Fruit fly (Drosophila melanogaster): Measurements from ENCODE around the gene Meltrin.

Gene Meltrin

DNA sequence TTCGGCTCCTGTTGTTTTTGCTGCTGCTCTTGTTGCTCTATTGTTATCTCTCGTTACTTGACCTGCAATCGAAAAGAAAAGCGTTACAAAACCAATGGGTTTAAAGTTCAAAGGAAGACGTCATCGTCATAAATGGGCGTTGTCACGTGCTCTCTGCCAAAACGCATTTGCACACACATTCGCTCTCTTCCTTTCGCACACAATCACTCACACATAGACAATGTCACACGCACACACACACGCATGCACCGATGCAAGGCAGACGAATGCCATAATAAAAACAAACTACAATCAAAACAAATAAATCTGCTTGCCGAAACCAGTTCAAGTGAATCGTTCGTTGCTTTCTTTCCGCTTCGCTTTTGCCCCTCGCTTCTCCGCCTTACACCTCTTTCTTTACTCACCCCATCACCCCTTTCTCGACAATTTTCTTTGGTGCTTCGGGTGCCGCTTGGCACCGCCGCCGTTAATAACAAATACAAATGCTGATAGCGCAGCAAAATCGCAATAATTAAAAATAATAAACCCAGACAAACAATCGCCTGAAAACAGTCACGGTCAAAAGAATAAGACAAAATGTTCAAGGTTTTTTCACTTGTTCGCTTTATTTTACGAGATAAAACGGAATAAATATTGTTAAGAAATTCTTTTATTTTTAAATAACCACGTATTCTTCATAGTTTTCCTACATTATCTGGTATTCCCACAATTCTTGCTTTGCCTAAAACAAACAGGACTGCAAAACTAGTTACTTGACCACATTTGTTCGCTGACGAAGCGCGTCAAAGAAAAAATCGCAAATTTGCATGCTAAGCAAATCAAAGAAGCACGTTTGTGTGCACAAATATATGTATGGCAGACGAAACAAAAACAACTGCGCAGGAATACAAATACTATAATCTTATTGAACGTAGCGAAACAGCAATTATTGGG is 47.5 kb downstream of the Meltrin start (continued):
- TF ChIP-seq CG31365 (tag; optimal IDR thresholded peaks at IDR 0.05) (no peak), CG12769 (tag; optimal IDR thresholded peaks at IDR 0.05) (no peak), tx (GFP tag; optimal IDR thresholded peaks at IDR 0.05) (no peak), otp (GFP tag; IDR thresholded peaks at IDR 0.05) (no peak), prd (optimal IDR thresholded peaks at IDR 0.05) (no peak), prd (GFP tag; IDR thresholded peaks at IDR 0.05) (no peak), stwl (tag; optimal IDR thresholded peaks at IDR 0.05) (no peak), bab2 (GFP tag; optimal IDR thresholded peaks at IDR 0.05) (peak; percentile 24), CG1792 (GFP tag; optimal IDR thresholded peaks at IDR 0.05) (peak; percentile 18), CG7556 (GFP tag; optimal IDR thresholded peaks at IDR 0.05) (peak; percentile 43), CG3281 (GFP tag; optimal IDR thresholded peaks at IDR 0.05) (no peak), Atf3 (GFP tag; optimal IDR thresholded peaks at IDR 0.05) (no peak), zfh1 (GFP tag; IDR thresholded peaks at IDR 0.05) (no peak), pum (GFP tag; optimal IDR thresholded peaks at IDR 0.05) (no peak), Hr3 (GFP tag; optimal IDR thresholded peaks at IDR 0.05) (no peak), CG11085 (GFP tag; IDR thresholded peaks at IDR 0.05) (no peak), pnt (GFP tag; optimal IDR thresholded peaks at IDR 0.05) (no peak), CG13287 (GFP tag; IDR thresholded peaks at IDR 0.05; ENCODE audit: partially characterized antibody) (no peak), CG16779 (GFP tag; IDR thresholded peaks at IDR 0.05) (no peak), CG9215 (GFP tag; IDR thresholded peaks at IDR 0.05) (no peak), C15 (GFP tag; IDR thresholded peaks at IDR 0.05) (no peak), CG14710 (tag; optimal IDR thresholded peaks at IDR 0.05) (no peak), CG17829 (tag; optimal IDR thresholded peaks at IDR 0.05) (no peak), CG12391 (tag; optimal IDR thresholded peaks at IDR 0.05) (no peak), CG10267 (tag; optimal IDR thresholded peaks at IDR 0.05) (peak; percentile 4), CG4707 (GFP tag; optimal IDR thresholded peaks at IDR 0.05) (no peak), fd96Cb (tag; optimal IDR thresholded peaks at IDR 0.05) (no peak), Camta (GFP tag; optimal IDR thresholded peaks at IDR 0.05) (no peak), CG17328 (GFP tag; IDR thresholded peaks at IDR 0.05) (0 out of 2 replicates have a peak, but pooled peaks have one; percentile 7), mam (GFP tag; optimal IDR thresholded peaks at IDR 0.05) (no peak), tgo (GFP tag; IDR thresholded peaks at IDR 0.05) (no peak), CG8765 (GFP tag; IDR thresholded peaks at IDR 0.05) (no peak), bowl (GFP tag; IDR thresholded peaks at IDR 0.05) (no peak), fu2 (GFP tag; optimal IDR thresholded peaks at IDR 0.05) (no peak), ttk (GFP tag; IDR thresholded peaks at IDR 0.05) (peak; percentile 10; the same call in 1 of the 2 replicates), Dbx (GFP tag; IDR thresholded peaks at IDR 0.05) (no peak), CG4820 (GFP tag; optimal IDR thresholded peaks at IDR 0.05) (no peak), h (optimal IDR thresholded peaks at IDR 0.05) (no peak), sob (GFP tag; IDR thresholded peaks at IDR 0.05) (no peak), CG11695 (GFP tag; IDR thresholded peaks at IDR 0.05) (0 out of 3 replicates have a peak, but pooled peaks have one; percentile 22), ato (GFP tag; IDR thresholded peaks at IDR 0.05; ENCODE audit: partially characterized antibody) (no peak), CG31388 (GFP tag; optimal IDR thresholded peaks at IDR 0.05) (no peak), gcm2 (GFP tag; optimal IDR thresholded peaks at IDR 0.05) (no peak), H15 (GFP tag; IDR thresholded peaks at IDR 0.05) (no peak), rib (GFP tag; IDR thresholded peaks at IDR 0.05) (no peak), CG15011 (GFP tag; optimal IDR thresholded peaks at IDR 0.05) (no peak), CG1529 (GFP tag; optimal IDR thresholded peaks at IDR 0.05) (no peak), CG3407 (GFP tag; optimal IDR thresholded peaks at IDR 0.05) (no peak), lab (GFP tag; optimal IDR thresholded peaks at IDR 0.05) (no peak), emc (GFP tag; optimal IDR thresholded peaks at IDR 0.05) (no peak), pzg (GFP tag; optimal IDR thresholded peaks at IDR 0.05) (no peak)

Measured in whole organism, embryonic.